Fruit fly (Drosophila melanogaster) whole organism, wandering third instar larva: ENCODE data around the gene CG1791.

Experiments
- Abd-B ChIP-seq: fragments of >200 bp; optimal IDR thresholded peaks from 2 replicates; lab custom pipeline; 2017; ENCODE audit warnings: missing biosample characterization, missing genetic modification characterization
- CG32264 ChIP-seq: fragments of 200-800 bp; sonication (Bioruptor generic); optimal IDR thresholded peaks from 2 replicates; lab custom pipeline; 2016; ENCODE audit warnings: missing biosample characterization, missing genetic modification characterization
- CG9705 ChIP-seq: fragments of 200-800 bp; sonication (Bioruptor generic); optimal IDR thresholded peaks from 2 replicates; lab custom pipeline; 2018; ENCODE audit warnings: missing biosample characterization, mild to moderate bottlenecking, missing genetic modification characterization
- Dif ChIP-seq: fragments of 200-275, 200-300 bp; sonication (Bioruptor generic); optimal IDR thresholded peaks from 2 replicates; lab custom pipeline; 2018; ENCODE audit warnings: missing biosample characterization, missing genetic modification characterization; ENCODE audit not compliant: partially characterized antibody
- GATAd ChIP-seq: sonication (Bioruptor generic); optimal IDR thresholded peaks from 2 replicates; lab custom pipeline; 2016; ENCODE audit warnings: missing biosample characterization, missing genetic modification characterization
- Hr78 ChIP-seq: fragments of >200 bp; optimal IDR thresholded peaks from 2 replicates; lab custom pipeline; 2017; ENCODE audit warnings: missing biosample characterization, missing genetic modification characterization
- Rel ChIP-seq, 2 experiments: fragments of 200-800 bp; sonication (Bioruptor generic) in 1 of 2; optimal IDR thresholded peaks; 2 replicates in 1 of 2; 3 replicates in 1 of 2; lab custom pipeline; 2016 to 2019; ENCODE audit warnings: mild to moderate bottlenecking in 2 of 2, missing biosample characterization in 2 of 2, missing genetic modification characterization in 2 of 2, moderate library complexity in 1 of 2
- Sp1 ChIP-seq: fragments of 200-800 bp; sonication (Bioruptor generic); optimal IDR thresholded peaks from 3 replicates; lab custom pipeline; 2019; ENCODE audit warnings: missing biosample characterization, mild to moderate bottlenecking, missing genetic modification characterization, moderate library complexity
- dl ChIP-seq, 2 experiments: fragments of 175-275, 200-275 bp in 1 of 2; fragments of 200-275 bp in 1 of 2; sonication (Bioruptor generic); optimal IDR thresholded peaks; lab custom pipeline; 2018; ENCODE audit warnings: mild to moderate bottlenecking in 2 of 2, missing biosample characterization in 2 of 2, missing genetic modification characterization in 2 of 2, moderate library complexity in 2 of 2; ENCODE audit not compliant: partially characterized antibody in 2 of 2, insufficient read depth in 1 of 2
- foxo ChIP-seq, 2 experiments: fragments of 200-800 bp; sonication (Bioruptor generic); optimal IDR thresholded peaks; 2 replicates in 1 of 2; 3 replicates in 1 of 2; lab custom pipeline; 2016 to 2017; ENCODE audit warnings: missing biosample characterization in 2 of 2, missing genetic modification characterization in 2 of 2
- h ChIP-seq: fragments of 200-800 bp; sonication (Bioruptor generic); optimal IDR thresholded peaks from 3 replicates; lab custom pipeline; 2016; ENCODE audit warnings: missing biosample characterization, mild to moderate bottlenecking, missing genetic modification characterization
- jim ChIP-seq: fragments of 175-275, 200-325 bp; sonication (Bioruptor generic); optimal IDR thresholded peaks from 2 replicates; lab custom pipeline; 2016; ENCODE audit warnings: missing biosample characterization, mild to moderate bottlenecking, missing genetic modification characterization
- pan ChIP-seq: fragments of >200 bp; optimal IDR thresholded peaks from 2 replicates; lab custom pipeline; 2017
- psq ChIP-seq: fragments of 200-800 bp; sonication (Bioruptor generic); optimal IDR thresholded peaks from 3 replicates; lab custom pipeline; 2017; ENCODE audit warnings: missing biosample characterization, mild to moderate bottlenecking, missing genetic modification characterization, moderate library complexity
- rgr ChIP-seq: fragments of 200-800 bp; sonication (Bioruptor generic); optimal IDR thresholded peaks from 3 replicates; lab custom pipeline; 2016; ENCODE audit warnings: missing biosample characterization, mild to moderate bottlenecking, missing genetic modification characterization
- sage ChIP-seq: fragments of 200-800 bp; sonication (Bioruptor generic); optimal IDR thresholded peaks from 2 replicates; lab custom pipeline; 2016; ENCODE audit warnings: missing biosample characterization, mild to moderate bottlenecking, missing genetic modification characterization
- usp ChIP-seq: fragments of >200 bp; optimal IDR thresholded peaks from 2 replicates; lab custom pipeline; 2017; ENCODE audit warnings: missing biosample characterization, missing genetic modification characterization

CG1791 gene

dm6 chrX:9930882-9931281 is 33.8 kb downstream of the CG1791 start, which contains the start of gene Idgf4:
Idgf4 (minus strand) TSS chrX:9930948.
- TF ChIP-seq pan (lab: Kevin White, UChicago): no peak
- peak; percentile 65 for TF ChIP-seq psq
- peak; percentile 17 for TF ChIP-seq jim (GFP tag; lab: Kevin White, UChicago)
- no peak for TF ChIP-seq CG32264 (GFP tag; lab: Kevin White, UChicago)
- no peak for TF ChIP-seq rgr
- TF ChIP-seq foxo (GFP tag; optimal IDR thresholded peaks at IDR 0.05; lab: Kevin White, UChicago): no peak
- no peak for TF ChIP-seq dl (GFP tag; optimal IDR thresholded peaks at IDR 0.05; lab: Kevin White, UChicago; ENCODE audit: insufficient read depth in 1 of 2, partially characterized antibody in 2 of 2)
- no peak for TF ChIP-seq Abd-B (GFP tag; lab: Kevin White, UChicago)
- no peak for TF ChIP-seq usp (GFP tag; lab: Kevin White, UChicago)
- TF ChIP-seq Dif (GFP tag; lab: Kevin White, UChicago): no peak
- TF ChIP-seq Hr78 (GFP tag; lab: Kevin White, UChicago): no peak
- TF ChIP-seq GATAd (GFP tag; lab: Kevin White, UChicago): no peak
- TF ChIP-seq sage (GFP tag; lab: Kevin White, UChicago): no peak
- no peak for TF ChIP-seq Rel (GFP tag; optimal IDR thresholded peaks at IDR 0.05; lab: Kevin White, UChicago)
- peak; percentile 1 for TF ChIP-seq Rel (tag; optimal IDR thresholded peaks at IDR 0.05; lab: Kevin White, UChicago)
- no peak for TF ChIP-seq Sp1 (GFP tag; lab: Kevin White, UChicago)
- TF ChIP-seq CG9705: no peak
- TF ChIP-seq h (GFP tag; lab: Kevin White, UChicago): peak; percentile 9
